Fruit fly (Drosophila melanogaster) whole organism, embryonic: ENCODE results near the gene CG9106.

Experiments used
- Ada2b ChIP-seq: fragments of 200-800 bp; sonication (Bioruptor generic); IDR thresholded peaks from 2 replicates; pipeline ENCODE4 v1.3.6; 2022; ENCODE audit warnings: missing biosample characterization, missing genetic modification characterization
- CG10147 ChIP-seq: fragments of 200-800 bp; sonication (Bioruptor generic); optimal IDR thresholded peaks from 2 replicates; lab custom pipeline; 2019; ENCODE audit warnings: missing biosample characterization, mild to moderate bottlenecking, missing genetic modification characterization, moderate library complexity
- CG10543 ChIP-seq: fragments of 200-800 bp; sonication (Bioruptor generic); optimal IDR thresholded peaks from 3 replicates; lab custom pipeline; 2017; ENCODE audit warnings: missing biosample characterization, mild to moderate bottlenecking, missing genetic modification characterization, moderate library complexity
- CG10979 ChIP-seq: fragments of 200-800 bp; sonication (Bioruptor generic); optimal IDR thresholded peaks from 2 replicates; lab custom pipeline; 2018; ENCODE audit warnings: missing biosample characterization, mild to moderate bottlenecking, missing genetic modification characterization, moderate library complexity
- CG11504 ChIP-seq: fragments of 200-800 bp; sonication (Bioruptor generic); optimal IDR thresholded peaks from 3 replicates; lab custom pipeline; 2019; ENCODE audit warnings: missing biosample characterization, mild to moderate bottlenecking, missing genetic modification characterization, moderate library complexity
- CG12219 ChIP-seq: fragments of 200-800 bp; sonication (Bioruptor generic); optimal IDR thresholded peaks from 3 replicates; lab custom pipeline; 2018; ENCODE audit warnings: missing biosample characterization, mild to moderate bottlenecking, missing genetic modification characterization
- CG12659 ChIP-seq: fragments of 200-800 bp; sonication (Bioruptor generic); optimal IDR thresholded peaks from 3 replicates; lab custom pipeline; 2017; ENCODE audit warnings: mild to moderate bottlenecking, missing biosample characterization, missing genetic modification reagents, missing genetic modification characterization
- CG13296 ChIP-seq: fragments of 200-800 bp; sonication (Bioruptor generic); optimal IDR thresholded peaks from 3 replicates; lab custom pipeline; 2018; ENCODE audit warnings: missing biosample characterization, mild to moderate bottlenecking, missing genetic modification characterization
- CG17359 ChIP-seq: fragments of 200-800 bp; sonication (Bioruptor generic); optimal IDR thresholded peaks from 3 replicates; lab custom pipeline; 2018; ENCODE audit warnings: missing biosample characterization, mild to moderate bottlenecking, missing genetic modification characterization, moderate library complexity
- CG17829 ChIP-seq: fragments of 200-800 bp; optimal IDR thresholded peaks from 2 replicates; lab custom pipeline; 2019; ENCODE audit warnings: missing biosample characterization, mild to moderate bottlenecking, missing genetic modification characterization, moderate library complexity
- CG18764 ChIP-seq: fragments of 200-800 bp; sonication (Bioruptor generic); optimal IDR thresholded peaks from 3 replicates; lab custom pipeline; 2016; ENCODE audit warnings: missing biosample characterization, missing genetic modification characterization
- CG2712 ChIP-seq: fragments of 200-800 bp; optimal IDR thresholded peaks from 3 replicates; lab custom pipeline; 2019; ENCODE audit warnings: missing biosample characterization, mild to moderate bottlenecking, missing genetic modification characterization, moderate library complexity
- CG3281 ChIP-seq: fragments of 200-800 bp; sonication (Bioruptor generic); optimal IDR thresholded peaks from 3 replicates; lab custom pipeline; 2017; ENCODE audit warnings: missing biosample characterization, mild to moderate bottlenecking, missing genetic modification characterization
- CG3847 ChIP-seq: fragments of 200-800 bp; sonication (Bioruptor generic); IDR thresholded peaks from 2 replicates; pipeline ENCODE4 v1.3.6; 2022; ENCODE audit warnings: missing biosample characterization, missing genetic modification characterization
- CG5953 ChIP-seq: fragments of 200-800 bp; sonication (Bioruptor generic); IDR thresholded peaks from 2 replicates; pipeline ENCODE4 v1.3.6; 2022; ENCODE audit warnings: missing biosample characterization, missing genetic modification characterization
- CG6683 ChIP-seq: fragments of 200-800 bp; sonication (Bioruptor generic); optimal IDR thresholded peaks from 2 replicates; lab custom pipeline; 2017; ENCODE audit warnings: missing biosample characterization, mild to moderate bottlenecking, missing genetic modification characterization, missing genetic modification reagents
- CG6765 ChIP-seq: fragments of 200-800 bp; sonication (Bioruptor generic); optimal IDR thresholded peaks from 3 replicates; lab custom pipeline; 2017; ENCODE audit warnings: missing biosample characterization, mild to moderate bottlenecking, missing genetic modification characterization
- CG7556 ChIP-seq: fragments of 200-800 bp; sonication (Bioruptor generic); optimal IDR thresholded peaks from 2 replicates; lab custom pipeline; 2017; ENCODE audit warnings: missing biosample characterization, mild to moderate bottlenecking, missing genetic modification characterization
- CG8478 ChIP-seq: fragments of >200 bp; optimal IDR thresholded peaks from 2 replicates; lab custom pipeline; 2018
- CG9932 ChIP-seq: fragments of 200-800 bp; sonication (Bioruptor generic); IDR thresholded peaks from 2 replicates; pipeline ENCODE4 v1.3.6; 2022; ENCODE audit warnings: missing biosample characterization, missing genetic modification characterization
- CHES-1-like ChIP-seq: fragments of 200-800 bp; sonication (Bioruptor generic); optimal IDR thresholded peaks from 2 replicates; lab custom pipeline; 2016; ENCODE audit warnings: missing biosample characterization, missing genetic modification characterization
- Chrac-16 ChIP-seq: fragments of 200-800 bp; sonication (Bioruptor generic); optimal IDR thresholded peaks from 3 replicates; lab custom pipeline; 2016; ENCODE audit warnings: missing biosample characterization, missing genetic modification characterization
- CoRest ChIP-seq: fragments of 200-800 bp; sonication (Bioruptor generic); optimal IDR thresholded peaks from 3 replicates; lab custom pipeline; 2018; ENCODE audit warnings: missing biosample characterization, mild to moderate bottlenecking, missing genetic modification characterization, moderate library complexity
- D19B ChIP-seq: fragments of 200-800 bp; sonication (Bioruptor generic); optimal IDR thresholded peaks from 2 replicates; lab custom pipeline; 2017; ENCODE audit warnings: missing biosample characterization, mild to moderate bottlenecking, missing genetic modification characterization
- Doc3 ChIP-seq: fragments of 200-800 bp; sonication (Bioruptor generic); IDR thresholded peaks from 3 replicates; pipeline ENCODE4 v1.3.6; 2022; ENCODE audit warnings: missing biosample characterization, missing genetic modification characterization; ENCODE audit not compliant: partially characterized antibody
- Fer2 ChIP-seq: fragments of 200-800 bp; sonication (Bioruptor generic); optimal IDR thresholded peaks from 2 replicates; lab custom pipeline; 2018; ENCODE audit warnings: missing biosample characterization, mild to moderate bottlenecking, missing genetic modification characterization, moderate library complexity
- HHEX ChIP-seq: fragments of 200-800 bp; sonication (Bioruptor generic); optimal IDR thresholded peaks from 3 replicates; lab custom pipeline; 2017; ENCODE audit warnings: missing biosample characterization, mild to moderate bottlenecking, missing genetic modification characterization, missing genetic modification reagents
- Kr ChIP-seq: fragments of 200-800 bp; sonication (Bioruptor generic); optimal IDR thresholded peaks from 2 replicates; lab custom pipeline; 2017; ENCODE audit warnings: missing biosample characterization, mild to moderate bottlenecking, missing genetic modification characterization
- MESR4 ChIP-seq: fragments of 200-800 bp; sonication (Bioruptor generic); optimal IDR thresholded peaks from 2 replicates; lab custom pipeline; 2018; ENCODE audit warnings: missing biosample characterization, mild to moderate bottlenecking, missing genetic modification characterization, moderate library complexity
- MTF-1 ChIP-seq: fragments of 200-800 bp; sonication (Bioruptor generic); optimal IDR thresholded peaks from 2 replicates; lab custom pipeline; 2018; ENCODE audit warnings: missing biosample characterization, mild to moderate bottlenecking, missing genetic modification characterization, borderline replicate concordance
- Med ChIP-seq: fragments of 200-800 bp; sonication (Bioruptor generic); peaks from one replicate; lab custom pipeline; 2016; ENCODE audit warnings: missing biosample characterization, missing genetic modification characterization, mild to moderate bottlenecking, inconsistent platforms, moderate library complexity
- ap ChIP-seq: fragments of 200-800 bp; sonication (Bioruptor generic); IDR thresholded peaks from 2 replicates; pipeline ENCODE4 v1.3.6; 2022; ENCODE audit warnings: missing biosample characterization, missing genetic modification characterization
- corto ChIP-seq: fragments of 200-800 bp; sonication (Bioruptor generic); optimal IDR thresholded peaks from 2 replicates; lab custom pipeline; 2016; ENCODE audit warnings: missing biosample characterization, mild to moderate bottlenecking, missing genetic modification characterization, moderate library complexity
- crol ChIP-seq: fragments of 200-800 bp; sonication (Bioruptor generic); IDR thresholded peaks from 2 replicates; pipeline ENCODE4 v1.3.6; 2022; ENCODE audit warnings: missing biosample characterization, missing genetic modification characterization
- dmrt99B ChIP-seq: fragments of 200-800 bp; sonication (Bioruptor generic); optimal IDR thresholded peaks from 2 replicates; lab custom pipeline; 2018; ENCODE audit warnings: missing biosample characterization, mild to moderate bottlenecking, missing genetic modification characterization, moderate library complexity
- ewg ChIP-seq: fragments of 200-800 bp; sonication (Bioruptor generic); optimal IDR thresholded peaks from 3 replicates; lab custom pipeline; 2017; ENCODE audit warnings: mild to moderate bottlenecking, missing biosample characterization, missing genetic modification reagents, missing genetic modification characterization
- fd3F ChIP-seq: fragments of 200-800 bp; sonication (Bioruptor generic); optimal IDR thresholded peaks from 2 replicates; lab custom pipeline; 2018; ENCODE audit warnings: missing biosample characterization, mild to moderate bottlenecking, missing genetic modification characterization, moderate library complexity
- fd96Cb ChIP-seq: fragments of 200-800 bp; sonication (Bioruptor generic); optimal IDR thresholded peaks from 2 replicates; lab custom pipeline; 2018; ENCODE audit warnings: missing biosample characterization, mild to moderate bottlenecking, missing genetic modification characterization, moderate library complexity
- gem ChIP-seq: fragments of 200-800 bp; sonication (Bioruptor generic); optimal IDR thresholded peaks from 2 replicates; lab custom pipeline; 2019; ENCODE audit warnings: missing biosample characterization, mild to moderate bottlenecking, missing genetic modification characterization, moderate library complexity
- insv ChIP-seq, 2 experiments: fragments of 200-800 bp; sonication (Bioruptor generic); optimal IDR thresholded peaks; 3 replicates each; lab custom pipeline; 2016 to 2018; ENCODE audit warnings: missing biosample characterization in 2 of 2, missing genetic modification characterization in 2 of 2
- lab ChIP-seq: fragments of 200-800 bp; sonication (Bioruptor generic); optimal IDR thresholded peaks from 3 replicates; lab custom pipeline; 2017; ENCODE audit warnings: missing biosample characterization, missing genetic modification characterization, mild to moderate bottlenecking, moderate library complexity, missing genetic modification reagents
- odd ChIP-seq: fragments of 200-800 bp; sonication (Bioruptor generic); optimal IDR thresholded peaks from 2 replicates; lab custom pipeline; 2017; ENCODE audit warnings: missing biosample characterization, mild to moderate bottlenecking, missing genetic modification characterization
- org-1 ChIP-seq: fragments of 200-800 bp; sonication (Bioruptor generic); optimal IDR thresholded peaks from 2 replicates; lab custom pipeline; 2017; ENCODE audit warnings: missing biosample characterization, missing genetic modification characterization
- peb ChIP-seq: fragments of 200-800 bp; sonication (Bioruptor generic); IDR thresholded peaks from 2 replicates; pipeline ENCODE4 v1.3.6; 2022; ENCODE audit warnings: missing biosample characterization, missing genetic modification characterization
- sim ChIP-seq: fragments of 200-800 bp; sonication (Bioruptor generic); IDR thresholded peaks from 2 replicates; pipeline ENCODE4 v1.3.6; 2022; ENCODE audit warnings: missing biosample characterization, missing genetic modification characterization
- slp2 ChIP-seq: fragments of 200-800 bp; sonication (Bioruptor generic); optimal IDR thresholded peaks from 2 replicates; lab custom pipeline; 2016; ENCODE audit warnings: missing biosample characterization, missing genetic modification characterization
- ssp ChIP-seq: fragments of 200-800 bp; sonication (Bioruptor generic); IDR thresholded peaks from 2 replicates; pipeline ENCODE4 v1.3.6; 2022; ENCODE audit warnings: missing biosample characterization, missing genetic modification characterization
- tio ChIP-seq: fragments of 200-800 bp; sonication (Bioruptor generic); optimal IDR thresholded peaks from 2 replicates; lab custom pipeline; 2017; ENCODE audit warnings: missing biosample characterization, missing genetic modification characterization, inconsistent platforms

Gene CG9106

DNA sequence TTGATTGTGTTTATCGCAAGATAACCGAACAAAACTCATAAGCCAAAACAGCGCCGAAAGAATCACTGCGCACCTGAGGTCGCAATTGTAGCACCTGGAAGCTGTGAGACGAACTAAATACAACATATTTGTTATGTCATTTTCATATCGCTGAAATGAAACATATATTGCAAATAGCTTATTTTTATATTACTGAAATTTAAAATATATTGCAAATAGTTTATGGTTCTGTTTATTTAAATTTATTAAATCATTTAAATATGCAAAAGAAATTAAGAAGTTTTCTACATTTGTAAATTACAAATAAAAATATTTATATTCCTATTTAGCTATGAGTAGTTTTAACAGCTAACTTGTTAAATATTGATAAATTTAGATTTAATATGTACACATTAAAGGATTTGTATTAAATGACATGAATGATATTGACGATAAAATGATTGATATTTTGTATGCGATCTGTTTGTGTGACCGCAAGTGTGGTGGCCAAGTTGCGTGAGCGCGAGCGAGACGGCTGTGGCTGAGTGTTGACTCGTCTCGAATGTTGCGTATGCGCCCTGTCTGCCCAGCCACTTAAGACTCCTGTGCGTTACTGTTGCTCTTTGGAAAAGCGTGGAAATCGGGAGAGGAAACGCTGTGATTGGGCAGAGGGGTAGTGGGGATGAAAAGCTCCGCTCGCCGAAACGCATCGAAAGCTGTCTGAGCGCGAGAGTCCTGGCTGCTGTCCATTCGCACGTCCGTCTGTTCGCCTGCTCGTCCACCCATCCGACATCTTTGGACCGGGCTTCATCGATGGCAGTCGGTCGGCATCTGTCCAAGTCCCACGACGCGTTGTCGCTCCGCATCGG lies 25.0 kb upstream of the CG9106 start, which contains the start of gene gce (continued):
- TF ChIP-seq CG3281 (GFP tag; lab: Kevin White, UChicago) (peak; percentile 74), CG3847 (0 out of 2 replicates have a peak, but pooled peaks have one; percentile 10), CG6765 (peak; percentile 48), ap (GFP tag; lab: Robert Waterston, UW) (no peak), gem (peak; percentile 78), tio (GFP tag; lab: Kevin White, UChicago) (peak; percentile 52), CG12659 (peak; percentile 58), Ada2b (GFP tag; lab: Robert Waterston, UW) (peak; percentile 8; the same call in 1 of the 2 replicates), CG11504 (tag; lab: Kevin White, UChicago) (peak; percentile 79), CG5953 (GFP tag; lab: Robert Waterston, UW) (peak; percentile 8; the same call in 1 of the 2 replicates), corto (GFP tag; lab: Kevin White, UChicago) (no peak), CG18764 (GFP tag; lab: Kevin White, UChicago) (no peak), Doc3 (GFP tag; lab: Robert Waterston, UW) (no peak), CG10147 (GFP tag; lab: Kevin White, UChicago) (peak; percentile 40), HHEX (GFP tag; lab: Kevin White, UChicago) (peak; percentile 41), CG12219 (GFP tag; lab: Kevin White, UChicago) (no peak), CG17829 (peak; percentile 48), CG9932 (GFP tag; lab: Robert Waterston, UW) (peak; percentile 53), sim (GFP tag; lab: Robert Waterston, UW) (no peak), CG13296 (GFP tag; lab: Kevin White, UChicago) (peak; percentile 52), dmrt99B (peak; percentile 74), peb (GFP tag; lab: Robert Waterston, UW) (no peak), fd3F (GFP tag; lab: Kevin White, UChicago) (peak; percentile 15), CG2712 (peak; percentile 60), D19B (GFP tag; lab: Kevin White, UChicago) (peak; percentile 43), lab (GFP tag; lab: Kevin White, UChicago) (peak; percentile 62), CG7556 (GFP tag; lab: Kevin White, UChicago) (peak; percentile 86), odd (GFP tag; lab: Kevin White, UChicago) (peak; percentile 64), MTF-1 (GFP tag; lab: Kevin White, UChicago) (no peak), MESR4 (GFP tag; lab: Kevin White, UChicago) (no peak), Chrac-16 (peak; percentile 5), fd96Cb (tag; lab: Kevin White, UChicago) (peak; percentile 31), insv (GFP tag; optimal IDR thresholded peaks at IDR 0.05; lab: Kevin White, UChicago) (no peak), CG6683 (GFP tag; lab: Kevin White, UChicago) (peak; percentile 36), CoRest (tag; lab: Kevin White, UChicago) (peak; percentile 76), CG8478 (lab: Kevin White, UChicago) (no peak), Med (GFP tag; lab: Kevin White, UChicago) (peak; percentile 86), CG10543 (peak; percentile 38), ssp (GFP tag; lab: Robert Waterston, UW) (no peak), CG10979 (tag; lab: Kevin White, UChicago) (peak; percentile 20), CG17359 (tag; lab: Kevin White, UChicago) (no peak), CHES-1-like (GFP tag; lab: Kevin White, UChicago) (no peak), Fer2 (tag; lab: Kevin White, UChicago) (peak; percentile 27), org-1 (GFP tag; lab: Kevin White, UChicago) (peak; percentile 47), slp2 (GFP tag; lab: Kevin White, UChicago) (no peak), ewg (GFP tag; lab: Kevin White, UChicago) (peak; percentile 43), Kr (GFP tag; lab: Kevin White, UChicago) (no peak), crol (GFP tag; lab: Robert Waterston, UW) (peak; percentile 68)
